Fruit fly (Drosophila melanogaster) whole organism, wandering third instar larva: ENCODE data around the gene lobo.

Experiments
- Abd-B ChIP-seq: fragments of >200 bp; optimal IDR thresholded peaks from 2 replicates; lab custom pipeline; 2017; ENCODE audit warnings: missing biosample characterization, missing genetic modification characterization
- CG32264 ChIP-seq: fragments of 200-800 bp; sonication (Bioruptor generic); optimal IDR thresholded peaks from 2 replicates; lab custom pipeline; 2016; ENCODE audit warnings: missing biosample characterization, missing genetic modification characterization
- CG9705 ChIP-seq: fragments of 200-800 bp; sonication (Bioruptor generic); optimal IDR thresholded peaks from 2 replicates; lab custom pipeline; 2018; ENCODE audit warnings: missing biosample characterization, mild to moderate bottlenecking, missing genetic modification characterization
- CrebA ChIP-seq: fragments of 200-800 bp; sonication (Bioruptor generic); optimal IDR thresholded peaks from 2 replicates; lab custom pipeline; 2016; ENCODE audit warnings: missing biosample characterization, mild to moderate bottlenecking, missing genetic modification characterization, borderline replicate concordance
- Dfd ChIP-seq: fragments of >200 bp; optimal IDR thresholded peaks from 2 replicates; lab custom pipeline; 2017; ENCODE audit warnings: missing biosample characterization, missing genetic modification characterization
- Dif ChIP-seq: fragments of 200-275, 200-300 bp; sonication (Bioruptor generic); optimal IDR thresholded peaks from 2 replicates; lab custom pipeline; 2018; ENCODE audit warnings: missing biosample characterization, missing genetic modification characterization; ENCODE audit not compliant: partially characterized antibody
- GATAd ChIP-seq: sonication (Bioruptor generic); optimal IDR thresholded peaks from 2 replicates; lab custom pipeline; 2016; ENCODE audit warnings: missing biosample characterization, missing genetic modification characterization
- HLH106 ChIP-seq: fragments of 200-800 bp; optimal IDR thresholded peaks from 3 replicates; lab custom pipeline; 2019; ENCODE audit warnings: missing biosample characterization, mild to moderate bottlenecking, missing genetic modification characterization, moderate library complexity
- Hnf4 ChIP-seq: fragments of 200-800 bp; sonication (Bioruptor generic); optimal IDR thresholded peaks from 2 replicates; lab custom pipeline; 2016; ENCODE audit warnings: missing biosample characterization, mild to moderate bottlenecking, missing genetic modification characterization
- Hr78 ChIP-seq: fragments of >200 bp; optimal IDR thresholded peaks from 2 replicates; lab custom pipeline; 2017; ENCODE audit warnings: missing biosample characterization, missing genetic modification characterization
- Hr83 ChIP-seq: fragments of 200-300 bp; sonication (Bioruptor generic); optimal IDR thresholded peaks from 2 replicates; lab custom pipeline; 2016; ENCODE audit warnings: missing biosample characterization, mild to moderate bottlenecking, missing genetic modification characterization, moderate library complexity; ENCODE audit not compliant: poor library complexity, severe bottlenecking
- Jra ChIP-seq: sonication (Bioruptor generic); optimal IDR thresholded peaks from 2 replicates; lab custom pipeline; 2016; ENCODE audit warnings: missing biosample characterization, missing genetic modification characterization
- Mio ChIP-seq: sonication (Bioruptor generic); optimal IDR thresholded peaks from 2 replicates; lab custom pipeline; 2016; ENCODE audit warnings: missing biosample characterization, missing genetic modification characterization
- Myc ChIP-seq: fragments of >200 bp; optimal IDR thresholded peaks from 2 replicates; lab custom pipeline; 2017
- N ChIP-seq: fragments of >200 bp; optimal IDR thresholded peaks from 2 replicates; lab custom pipeline; 2018; ENCODE audit warnings: missing biosample characterization, missing external identifiers, missing genetic modification characterization
- OdsH ChIP-seq: fragments of 200-800 bp; sonication (Bioruptor generic); optimal IDR thresholded peaks from 2 replicates; lab custom pipeline; 2016; ENCODE audit warnings: missing biosample characterization, mild to moderate bottlenecking, missing genetic modification characterization
- Rel ChIP-seq, 2 experiments: fragments of 200-800 bp; sonication (Bioruptor generic) in 1 of 2; optimal IDR thresholded peaks; 2 replicates in 1 of 2; 3 replicates in 1 of 2; lab custom pipeline; 2016 to 2019; ENCODE audit warnings: mild to moderate bottlenecking in 2 of 2, missing biosample characterization in 2 of 2, missing genetic modification characterization in 2 of 2, moderate library complexity in 1 of 2
- Sp1 ChIP-seq: fragments of 200-800 bp; sonication (Bioruptor generic); optimal IDR thresholded peaks from 3 replicates; lab custom pipeline; 2019; ENCODE audit warnings: missing biosample characterization, mild to moderate bottlenecking, missing genetic modification characterization, moderate library complexity
- Vsx2 ChIP-seq: fragments of 200-300, 225-300 bp; sonication (Bioruptor generic); optimal IDR thresholded peaks from 2 replicates; lab custom pipeline; 2018; ENCODE audit warnings: missing biosample characterization, missing genetic modification characterization; ENCODE audit not compliant: partially characterized antibody
- br ChIP-seq: fragments of 200-800 bp; sonication (Bioruptor generic); optimal IDR thresholded peaks from 2 replicates; lab custom pipeline; 2016; ENCODE audit warnings: missing biosample characterization, missing genetic modification characterization
- brk ChIP-seq: fragments of 200-800 bp; sonication (Bioruptor generic); optimal IDR thresholded peaks from 2 replicates; lab custom pipeline; 2016; ENCODE audit warnings: missing biosample characterization, mild to moderate bottlenecking, missing genetic modification characterization
- dl ChIP-seq, 2 experiments: fragments of 175-275, 200-275 bp in 1 of 2; fragments of 200-275 bp in 1 of 2; sonication (Bioruptor generic); optimal IDR thresholded peaks; lab custom pipeline; 2018; ENCODE audit warnings: mild to moderate bottlenecking in 2 of 2, missing biosample characterization in 2 of 2, missing genetic modification characterization in 2 of 2, moderate library complexity in 2 of 2; ENCODE audit not compliant: partially characterized antibody in 2 of 2, insufficient read depth in 1 of 2
- dmrt93B ChIP-seq: fragments of 200-800 bp; sonication (Bioruptor generic); optimal IDR thresholded peaks from 2 replicates; lab custom pipeline; 2018; ENCODE audit warnings: missing biosample characterization, mild to moderate bottlenecking, missing genetic modification characterization
- dsf ChIP-seq: sonication (Bioruptor generic); optimal IDR thresholded peaks from 2 replicates; lab custom pipeline; 2016; ENCODE audit warnings: missing biosample characterization, missing genetic modification characterization, borderline replicate concordance
- ey ChIP-seq: fragments of 200-800 bp; sonication (Bioruptor generic); optimal IDR thresholded peaks from 2 replicates; lab custom pipeline; 2016; ENCODE audit warnings: missing biosample characterization, missing genetic modification characterization
- foxo ChIP-seq, 2 experiments: fragments of 200-800 bp; sonication (Bioruptor generic); optimal IDR thresholded peaks; 2 replicates in 1 of 2; 3 replicates in 1 of 2; lab custom pipeline; 2016 to 2017; ENCODE audit warnings: missing biosample characterization in 2 of 2, missing genetic modification characterization in 2 of 2
- fru ChIP-seq: fragments of 200-800 bp; sonication (Bioruptor generic); optimal IDR thresholded peaks from 3 replicates; lab custom pipeline; 2016; ENCODE audit warnings: missing biosample characterization, mild to moderate bottlenecking, missing genetic modification characterization
- h ChIP-seq: fragments of 200-800 bp; sonication (Bioruptor generic); optimal IDR thresholded peaks from 3 replicates; lab custom pipeline; 2016; ENCODE audit warnings: missing biosample characterization, mild to moderate bottlenecking, missing genetic modification characterization
- jim ChIP-seq: fragments of 175-275, 200-325 bp; sonication (Bioruptor generic); optimal IDR thresholded peaks from 2 replicates; lab custom pipeline; 2016; ENCODE audit warnings: missing biosample characterization, mild to moderate bottlenecking, missing genetic modification characterization
- lola ChIP-seq: fragments of >200 bp; optimal IDR thresholded peaks from 2 replicates; lab custom pipeline; 2017; ENCODE audit warnings: missing biosample characterization, missing genetic modification characterization
- pan ChIP-seq: fragments of >200 bp; optimal IDR thresholded peaks from 2 replicates; lab custom pipeline; 2017
- psq ChIP-seq: fragments of 200-800 bp; sonication (Bioruptor generic); optimal IDR thresholded peaks from 3 replicates; lab custom pipeline; 2017; ENCODE audit warnings: missing biosample characterization, mild to moderate bottlenecking, missing genetic modification characterization, moderate library complexity
- rgr ChIP-seq: fragments of 200-800 bp; sonication (Bioruptor generic); optimal IDR thresholded peaks from 3 replicates; lab custom pipeline; 2016; ENCODE audit warnings: missing biosample characterization, mild to moderate bottlenecking, missing genetic modification characterization
- sage ChIP-seq: fragments of 200-800 bp; sonication (Bioruptor generic); optimal IDR thresholded peaks from 2 replicates; lab custom pipeline; 2016; ENCODE audit warnings: missing biosample characterization, mild to moderate bottlenecking, missing genetic modification characterization
- sv ChIP-seq: fragments of 200-800 bp; sonication (Bioruptor generic); optimal IDR thresholded peaks from 3 replicates; lab custom pipeline; 2016; ENCODE audit warnings: missing biosample characterization, missing genetic modification characterization
- tai ChIP-seq: sonication (Bioruptor generic); optimal IDR thresholded peaks from 2 replicates; lab custom pipeline; 2016; ENCODE audit warnings: missing biosample characterization, missing genetic modification characterization
- usp ChIP-seq: fragments of >200 bp; optimal IDR thresholded peaks from 2 replicates; lab custom pipeline; 2017; ENCODE audit warnings: missing biosample characterization, missing genetic modification characterization
- woc ChIP-seq: sonication (Bioruptor generic); optimal IDR thresholded peaks from 2 replicates; lab custom pipeline; 2016; ENCODE audit warnings: missing biosample characterization, mild to moderate bottlenecking, missing genetic modification characterization

The lobo gene

dm6 chr3R:25174244-25174643 is 19.3 kb downstream of the lobo start:
- TF ChIP-seq rgr (peak; percentile 57), dmrt93B (peak; percentile 64), Vsx2 (GFP tag; lab: Kevin White, UChicago) (no peak), h (peak; percentile 59), ey (GFP tag; lab: Kevin White, UChicago) (peak; percentile 78), CG9705 (GFP tag; lab: Kevin White, UChicago) (peak; percentile 39), HLH106 (tag; lab: Kevin White, UChicago) (peak; percentile 78), sv (no peak), Myc (lab: Kevin White, UChicago) (no peak), usp (no peak), Sp1 (GFP tag; lab: Kevin White, UChicago) (peak; percentile 70), tai (GFP tag; lab: Kevin White, UChicago) (no peak), Abd-B (GFP tag; lab: Kevin White, UChicago) (no peak), dsf (GFP tag; lab: Kevin White, UChicago) (no peak), Hnf4 (GFP tag; lab: Kevin White, UChicago) (peak; percentile 56), fru (peak; percentile 80), foxo (GFP tag; optimal IDR thresholded peaks at IDR 0.05; lab: Kevin White, UChicago) (peak in 1 of 2 experiments; percentile 79), Mio (GFP tag; lab: Kevin White, UChicago) (no peak), dl (GFP tag; optimal IDR thresholded peaks at IDR 0.05; lab: Kevin White, UChicago; ENCODE audit: insufficient read depth in 1 of 2, partially characterized antibody in 2 of 2) (no peak), Hr78 (GFP tag; lab: Kevin White, UChicago) (no peak), psq (GFP tag; lab: Kevin White, UChicago) (peak; percentile 67), CrebA (GFP tag; lab: Kevin White, UChicago) (no peak), OdsH (GFP tag; lab: Kevin White, UChicago) (peak; percentile 64), woc (peak; percentile 87), CG32264 (GFP tag; lab: Kevin White, UChicago) (no peak), jim (GFP tag; lab: Kevin White, UChicago) (no peak), Dif (no peak), Rel (GFP tag; optimal IDR thresholded peaks at IDR 0.05; lab: Kevin White, UChicago) (no peak), Rel (tag; optimal IDR thresholded peaks at IDR 0.05; lab: Kevin White, UChicago) (peak; percentile 2), brk (GFP tag; lab: Kevin White, UChicago) (peak; percentile 47), br (GFP tag; lab: Kevin White, UChicago) (peak; percentile 70), Jra (GFP tag; lab: Kevin White, UChicago) (peak; percentile 18), GATAd (GFP tag; lab: Kevin White, UChicago) (no peak), lola (GFP tag; lab: Kevin White, UChicago) (no peak), N (GFP tag; lab: Kevin White, UChicago) (no peak), Hr83 (GFP tag; lab: Kevin White, UChicago) (no peak), sage (GFP tag; lab: Kevin White, UChicago) (no peak), Dfd (GFP tag; lab: Kevin White, UChicago) (no peak), pan (peak; percentile 46)

dm6 chr3R:25172976-25173375 is 20.6 kb downstream of the lobo start:
- no peak for TF ChIP-seq dsf (GFP tag; lab: Kevin White, UChicago)
- TF ChIP-seq sv: no peak
- no peak for TF ChIP-seq dmrt93B
- TF ChIP-seq jim (GFP tag; lab: Kevin White, UChicago): no peak
- no peak for TF ChIP-seq Rel (GFP tag; optimal IDR thresholded peaks at IDR 0.05; lab: Kevin White, UChicago)
- TF ChIP-seq Rel (tag; optimal IDR thresholded peaks at IDR 0.05; lab: Kevin White, UChicago): no peak
- TF ChIP-seq Dfd (GFP tag; lab: Kevin White, UChicago): no peak

- TF ChIP-seq lola (GFP tag; lab: Kevin White, UChicago): no peak
- no peak for TF ChIP-seq CG32264 (GFP tag; lab: Kevin White, UChicago)
- TF ChIP-seq brk (GFP tag; lab: Kevin White, UChicago): no peak
- no peak for TF ChIP-seq GATAd (GFP tag; lab: Kevin White, UChicago)
- TF ChIP-seq tai (GFP tag; lab: Kevin White, UChicago): no peak
- no peak for TF ChIP-seq rgr
- TF ChIP-seq Rel (GFP tag; optimal IDR thresholded peaks at IDR 0.05; lab: Kevin White, UChicago): no peak
- no peak for TF ChIP-seq Rel (tag; optimal IDR thresholded peaks at IDR 0.05; lab: Kevin White, UChicago)
- no peak for TF ChIP-seq OdsH (GFP tag; lab: Kevin White, UChicago)
- TF ChIP-seq, all 38 proteins: peak for 0
These were observed 21.2 kb downstream of the lobo start for dm6 chr3R:25172353-25172752.
